Fruit fly (Drosophila melanogaster) whole organism, embryonic: ENCODE results near the gene anchor.

Experiments
- Asciz ChIP-seq: fragments of 200-800 bp; sonication (Bioruptor generic); optimal IDR thresholded peaks from 2 replicates; lab custom pipeline; 2017; ENCODE audit warnings: missing biosample characterization, mild to moderate bottlenecking, missing genetic modification characterization, missing genetic modification reagents
- CG12299 ChIP-seq: fragments of 200-800 bp; sonication (Bioruptor generic); optimal IDR thresholded peaks from 2 replicates; lab custom pipeline; 2018; ENCODE audit warnings: missing biosample characterization, mild to moderate bottlenecking, missing genetic modification characterization
- CG12769 ChIP-seq: fragments of 200-800 bp; sonication (Bioruptor generic); optimal IDR thresholded peaks from 2 replicates; lab custom pipeline; 2019; ENCODE audit warnings: missing biosample characterization, mild to moderate bottlenecking, missing genetic modification characterization, moderate library complexity
- CG13296 ChIP-seq: fragments of 200-800 bp; sonication (Bioruptor generic); optimal IDR thresholded peaks from 3 replicates; lab custom pipeline; 2018; ENCODE audit warnings: missing biosample characterization, mild to moderate bottlenecking, missing genetic modification characterization
- CG14014 ChIP-seq: fragments of 200-800 bp; sonication (Bioruptor generic); IDR thresholded peaks from 2 replicates; pipeline ENCODE4 v1.3.6; 2022; ENCODE audit warnings: missing biosample characterization, missing genetic modification characterization
- CG18764 ChIP-seq: fragments of 200-800 bp; sonication (Bioruptor generic); optimal IDR thresholded peaks from 3 replicates; lab custom pipeline; 2016; ENCODE audit warnings: missing biosample characterization, missing genetic modification characterization
- CG2116 ChIP-seq: fragments of 200-800 bp; sonication (Bioruptor generic); optimal IDR thresholded peaks from 3 replicates; lab custom pipeline; 2018; ENCODE audit warnings: missing biosample characterization, mild to moderate bottlenecking, missing genetic modification characterization
- CG34224 ChIP-seq: fragments of 200-800 bp; sonication (Bioruptor generic); IDR thresholded peaks from 3 replicates; pipeline ENCODE4 v1.3.6; 2022; ENCODE audit warnings: missing biosample characterization, missing genetic modification characterization; ENCODE audit not compliant: partially characterized antibody
- CG34376 ChIP-seq: fragments of 200-800 bp; sonication (Bioruptor generic); optimal IDR thresholded peaks from 2 replicates; lab custom pipeline; 2018; ENCODE audit warnings: missing biosample characterization, mild to moderate bottlenecking, missing genetic modification characterization
- CG4404 ChIP-seq: fragments of 200-800 bp; sonication (Bioruptor generic); IDR thresholded peaks from 2 replicates; pipeline ENCODE4 v1.3.6; 2022; ENCODE audit warnings: missing biosample characterization, missing genetic modification characterization
- CG4707 ChIP-seq: fragments of 200-800 bp; sonication (Bioruptor generic); optimal IDR thresholded peaks from 2 replicates; lab custom pipeline; 2018; ENCODE audit warnings: missing biosample characterization, mild to moderate bottlenecking, missing genetic modification characterization, moderate library complexity
- CG8281 ChIP-seq: fragments of 200-800 bp; sonication (Bioruptor generic); optimal IDR thresholded peaks from 2 replicates; lab custom pipeline; 2018; ENCODE audit warnings: missing biosample characterization, mild to moderate bottlenecking, missing genetic modification characterization, moderate library complexity
- CG9437 ChIP-seq: fragments of 200-800 bp; sonication (Bioruptor generic); optimal IDR thresholded peaks from 2 replicates; lab custom pipeline; 2018; ENCODE audit warnings: missing biosample characterization, mild to moderate bottlenecking, missing genetic modification characterization
- CoRest ChIP-seq: fragments of 200-800 bp; sonication (Bioruptor generic); optimal IDR thresholded peaks from 3 replicates; lab custom pipeline; 2018; ENCODE audit warnings: missing biosample characterization, mild to moderate bottlenecking, missing genetic modification characterization, moderate library complexity
- D19A ChIP-seq: fragments of 200-800 bp; optimal IDR thresholded peaks from 3 replicates; lab custom pipeline; 2019; ENCODE audit warnings: missing biosample characterization, mild to moderate bottlenecking, missing genetic modification characterization, moderate library complexity
- Dek ChIP-seq: fragments of 200-800 bp; sonication (Bioruptor generic); optimal IDR thresholded peaks from 3 replicates; lab custom pipeline; 2019; ENCODE audit warnings: missing biosample characterization, mild to moderate bottlenecking, missing genetic modification characterization, moderate library complexity
- Dp ChIP-seq: fragments of 200-800 bp; sonication (Bioruptor generic); optimal IDR thresholded peaks from 2 replicates; lab custom pipeline; 2018; ENCODE audit warnings: missing biosample characterization, mild to moderate bottlenecking, missing genetic modification characterization, moderate library complexity
- Eip74EF ChIP-seq, 2 experiments: fragments of 200-800 bp in 1 of 2; fragments of >200 bp in 1 of 2; sonication (Bioruptor generic) in 1 of 2; optimal IDR thresholded peaks; 2 replicates each; lab custom pipeline; 2017 to 2019; ENCODE audit warnings: missing biosample characterization in 2 of 2, missing genetic modification characterization in 2 of 2, mild to moderate bottlenecking in 1 of 2, moderate library complexity in 1 of 2
- Ets65A ChIP-seq: fragments of 200-800 bp; sonication (Bioruptor generic); peaks from one replicate; lab custom pipeline; 2016; ENCODE audit warnings: missing biosample characterization, missing genetic modification characterization
- Fer3 ChIP-seq: fragments of 200-800 bp; sonication (Bioruptor generic); optimal IDR thresholded peaks from 2 replicates; lab custom pipeline; 2018; ENCODE audit warnings: missing biosample characterization, mild to moderate bottlenecking, missing genetic modification characterization, moderate library complexity
- H15 ChIP-seq: fragments of 200-800 bp; sonication (Bioruptor generic); IDR thresholded peaks from 3 replicates; pipeline ENCODE4 v1.3.6; 2022; ENCODE audit warnings: missing biosample characterization, missing genetic modification characterization
- H2.0 ChIP-seq: fragments of 200-800 bp; sonication (Bioruptor generic); IDR thresholded peaks from 2 replicates; pipeline ENCODE4 v1.3.6; 2022; ENCODE audit warnings: missing biosample characterization, missing genetic modification characterization
- Hey ChIP-seq: fragments of 200-800 bp; sonication (Bioruptor generic); optimal IDR thresholded peaks from 3 replicates; lab custom pipeline; 2018; ENCODE audit warnings: missing biosample characterization, mild to moderate bottlenecking, missing genetic modification characterization
- Hr78 ChIP-seq, 2 experiments: fragments of 200-800 bp in 1 of 2; fragments of >200 bp in 1 of 2; sonication (Bioruptor generic) in 1 of 2; optimal IDR thresholded peaks; 2 replicates each; lab custom pipeline; 2017 to 2019; ENCODE audit warnings: missing biosample characterization in 2 of 2, missing genetic modification characterization in 2 of 2, mild to moderate bottlenecking in 1 of 2, moderate library complexity in 1 of 2
- Meics ChIP-seq: fragments of 200-800 bp; sonication (Bioruptor generic); optimal IDR thresholded peaks from 2 replicates; lab custom pipeline; 2017; ENCODE audit warnings: missing biosample characterization, mild to moderate bottlenecking, missing genetic modification characterization
- Mes4 ChIP-seq: fragments of 200-800 bp; sonication (Bioruptor generic); optimal IDR thresholded peaks from 2 replicates; lab custom pipeline; 2016; ENCODE audit warnings: missing biosample characterization, missing genetic modification characterization
- Optix ChIP-seq: fragments of 200-800 bp; sonication (Bioruptor generic); IDR thresholded peaks from 3 replicates; pipeline ENCODE4 v1.3.6; 2022; ENCODE audit warnings: missing biosample characterization, missing genetic modification characterization
- Xrp1 ChIP-seq: fragments of 200-800 bp; sonication (Bioruptor generic); IDR thresholded peaks from 2 replicates; pipeline ENCODE4 v1.3.6; 2022; ENCODE audit warnings: missing biosample characterization, missing genetic modification characterization
- ab ChIP-seq: fragments of 200-800 bp; sonication (Bioruptor generic); optimal IDR thresholded peaks from 2 replicates; lab custom pipeline; 2016; ENCODE audit warnings: missing biosample characterization, missing genetic modification characterization
- bsh ChIP-seq, 2 experiments: fragments of 200-800 bp; sonication (Bioruptor generic); optimal IDR thresholded peaks; 2 replicates each; lab custom pipeline; 2017 to 2018; ENCODE audit warnings: mild to moderate bottlenecking in 2 of 2, missing biosample characterization in 2 of 2, missing genetic modification characterization in 2 of 2, moderate library complexity in 1 of 2
- cwo ChIP-seq: fragments of 200-800 bp; sonication (Bioruptor generic); optimal IDR thresholded peaks from 3 replicates; lab custom pipeline; 2017; ENCODE audit warnings: missing biosample characterization, missing genetic modification characterization, mild to moderate bottlenecking, moderate library complexity, missing genetic modification reagents
- eve ChIP-seq, 2 experiments: fragments of >200 bp; optimal IDR thresholded peaks; 2 replicates each; lab custom pipeline; 2017; ENCODE audit warnings: missing biosample characterization in 2 of 2, missing genetic modification characterization in 2 of 2
- gcm ChIP-seq: fragments of 200-800 bp; sonication (Bioruptor generic); optimal IDR thresholded peaks from 2 replicates; lab custom pipeline; 2019; ENCODE audit warnings: missing biosample characterization, mild to moderate bottlenecking, missing genetic modification characterization, moderate library complexity
- gem ChIP-seq: fragments of 200-800 bp; sonication (Bioruptor generic); optimal IDR thresholded peaks from 2 replicates; lab custom pipeline; 2019; ENCODE audit warnings: missing biosample characterization, mild to moderate bottlenecking, missing genetic modification characterization, moderate library complexity
- grau ChIP-seq: fragments of 200-800 bp; optimal IDR thresholded peaks from 3 replicates; lab custom pipeline; 2019; ENCODE audit warnings: missing biosample characterization, mild to moderate bottlenecking, missing genetic modification characterization, moderate library complexity
- insv ChIP-seq, 2 experiments: fragments of 200-800 bp; sonication (Bioruptor generic); optimal IDR thresholded peaks; 3 replicates each; lab custom pipeline; 2016 to 2018; ENCODE audit warnings: missing biosample characterization in 2 of 2, missing genetic modification characterization in 2 of 2
- jumu ChIP-seq: fragments of 200-800 bp; sonication (Bioruptor generic); optimal IDR thresholded peaks from 3 replicates; lab custom pipeline; 2016; ENCODE audit warnings: missing biosample characterization, missing genetic modification characterization
- lab ChIP-seq: fragments of 200-800 bp; sonication (Bioruptor generic); optimal IDR thresholded peaks from 3 replicates; lab custom pipeline; 2017; ENCODE audit warnings: missing biosample characterization, missing genetic modification characterization, mild to moderate bottlenecking, moderate library complexity, missing genetic modification reagents
- lola ChIP-seq, 3 experiments: fragments of >200 bp in 2 of 3; fragments of 200-800 bp in 1 of 3; sonication (Bioruptor generic) in 1 of 3; optimal IDR thresholded peaks; 2 replicates each; lab custom pipeline; 2017 to 2019; ENCODE audit warnings: missing biosample characterization in 3 of 3, missing genetic modification characterization in 3 of 3, mild to moderate bottlenecking in 1 of 3, moderate library complexity in 1 of 3
- odd ChIP-seq: fragments of 200-800 bp; sonication (Bioruptor generic); optimal IDR thresholded peaks from 2 replicates; lab custom pipeline; 2017; ENCODE audit warnings: missing biosample characterization, mild to moderate bottlenecking, missing genetic modification characterization
- salm ChIP-seq: fragments of 200-800 bp; sonication (Bioruptor generic); optimal IDR thresholded peaks from 2 replicates; lab custom pipeline; 2018; ENCODE audit warnings: missing biosample characterization, mild to moderate bottlenecking, missing genetic modification characterization
- sens ChIP-seq: fragments of 200-800 bp; sonication (Bioruptor generic); peaks from one replicate; lab custom pipeline; 2016; ENCODE audit warnings: missing biosample characterization, missing genetic modification characterization
- sens-2 ChIP-seq: fragments of 200-800 bp; sonication (Bioruptor generic); IDR thresholded peaks from 2 replicates; pipeline ENCODE4 v1.3.6; 2022; ENCODE audit warnings: missing biosample characterization, missing genetic modification characterization
- shn ChIP-seq: fragments of 200-800 bp; sonication (Bioruptor generic); optimal IDR thresholded peaks from 3 replicates; lab custom pipeline; 2016; ENCODE audit warnings: missing biosample characterization, missing genetic modification characterization
- tap ChIP-seq: fragments of 200-800 bp; optimal IDR thresholded peaks from 3 replicates; lab custom pipeline; 2019; ENCODE audit warnings: missing biosample characterization, mild to moderate bottlenecking, missing genetic modification characterization, moderate library complexity
- tgo ChIP-seq: fragments of 200-800 bp; sonication (Bioruptor generic); IDR thresholded peaks from 3 replicates; pipeline ENCODE4 v1.3.6; 2022; ENCODE audit warnings: missing biosample characterization, missing genetic modification characterization
- zen2 ChIP-seq: fragments of 200-800 bp; sonication (Bioruptor generic); IDR thresholded peaks from 3 replicates; pipeline ENCODE4 v1.3.6; 2022; ENCODE audit warnings: missing biosample characterization, missing genetic modification characterization; ENCODE audit not compliant: partially characterized antibody
- zf30C ChIP-seq: fragments of 200-800 bp; sonication (Bioruptor generic); optimal IDR thresholded peaks from 3 replicates; lab custom pipeline; 2018; ENCODE audit warnings: missing biosample characterization, mild to moderate bottlenecking, missing genetic modification characterization

Gene anchor

dm6 chr3L:17624208-17624826 lies 2.7 kb downstream of the anchor start:
- TF ChIP-seq CG9437 (GFP tag; lab: Kevin White, UChicago) = no peak
- TF ChIP-seq gem (tag; lab: Kevin White, UChicago) = peak; percentile 10
- no peak for TF ChIP-seq H15 (GFP tag; lab: Robert Waterston, UW)
- TF ChIP-seq bsh (GFP tag; optimal IDR thresholded peaks at IDR 0.05; lab: Kevin White, UChicago) = no peak
- TF ChIP-seq CG14014 (GFP tag; lab: Robert Waterston, UW) = no peak
- TF ChIP-seq shn = no peak
- no peak for TF ChIP-seq CG4404
- TF ChIP-seq Eip74EF (GFP tag; optimal IDR thresholded peaks at IDR 0.05; lab: Kevin White, UChicago) = peak in 1 of 2 experiments; percentile 42
- no peak for TF ChIP-seq zen2 (GFP tag; lab: Robert Waterston, UW)
- no peak for TF ChIP-seq grau (tag; lab: Kevin White, UChicago)
- TF ChIP-seq jumu (GFP tag; lab: Kevin White, UChicago) = no peak
- TF ChIP-seq CG13296 (GFP tag; lab: Kevin White, UChicago) = no peak
- no peak for TF ChIP-seq gcm (GFP tag; lab: Kevin White, UChicago)
- TF ChIP-seq ab (GFP tag; lab: Kevin White, UChicago) = no peak
- no peak for TF ChIP-seq tgo (GFP tag; lab: Robert Waterston, UW)
- no peak for TF ChIP-seq CG12299 (tag; lab: Kevin White, UChicago)
- no peak for TF ChIP-seq zf30C (GFP tag; lab: Kevin White, UChicago)
- TF ChIP-seq sens (GFP tag; lab: Kevin White, UChicago) = peak; percentile 76
- no peak for TF ChIP-seq CG2116
- TF ChIP-seq CG34376 (GFP tag; lab: Kevin White, UChicago) = no peak
- TF ChIP-seq cwo (GFP tag; lab: Kevin White, UChicago) = no peak
- no peak for TF ChIP-seq CG34224 (GFP tag; lab: Robert Waterston, UW)
- TF ChIP-seq H2.0 (GFP tag; lab: Robert Waterston, UW) = no peak
- peak; percentile 16 for TF ChIP-seq Ets65A (GFP tag; lab: Kevin White, UChicago)
- no peak for TF ChIP-seq sens-2 (GFP tag; lab: Robert Waterston, UW)
- peak in 1 of 3 experiments; percentile 26 for TF ChIP-seq lola (GFP tag; optimal IDR thresholded peaks at IDR 0.05; lab: Kevin White, UChicago)
- peak; percentile 33 for TF ChIP-seq Asciz (GFP tag; lab: Kevin White, UChicago)
- no peak for TF ChIP-seq Optix (GFP tag; lab: Robert Waterston, UW)
- TF ChIP-seq Hr78 (GFP tag; optimal IDR thresholded peaks at IDR 0.05; lab: Kevin White, UChicago) = peak in 1 of 2 experiments; percentile 28
- TF ChIP-seq D19A (tag; lab: Kevin White, UChicago) = peak; percentile 82
- TF ChIP-seq eve (GFP tag; optimal IDR thresholded peaks at IDR 0.05; lab: Kevin White, UChicago) = peak in 1 of 2 experiments; percentile 23
- TF ChIP-seq, all 482 proteins: peak for 9

dm6 chr3L:17625014-17625413 lies 3.4 kb downstream of the anchor start:
- TF ChIP-seq CG18764 (GFP tag; lab: Kevin White, UChicago) = no peak
- TF ChIP-seq CG4707 (GFP tag; lab: Kevin White, UChicago) = peak; percentile 0
- TF ChIP-seq tap (tag; lab: Kevin White, UChicago) = no peak
- no peak for TF ChIP-seq Mes4 (GFP tag; lab: Kevin White, UChicago)
- peak; percentile 8 for TF ChIP-seq salm (tag; lab: Kevin White, UChicago)
- peak; percentile 47 for TF ChIP-seq odd (GFP tag; lab: Kevin White, UChicago)
- peak in 1 of 2 experiments; percentile 12 for TF ChIP-seq insv (GFP tag; optimal IDR thresholded peaks at IDR 0.05; lab: Kevin White, UChicago)
- peak; percentile 28 for TF ChIP-seq Hey
- TF ChIP-seq Dp = no peak
- TF ChIP-seq Xrp1 = 0 out of 2 replicates have a peak, but pooled peaks have one; percentile 17
- TF ChIP-seq grau (tag; lab: Kevin White, UChicago) = peak; percentile 19
- peak; percentile 46 for TF ChIP-seq Fer3 (tag; lab: Kevin White, UChicago)
- TF ChIP-seq CoRest (tag; lab: Kevin White, UChicago) = no peak
- peak; percentile 0 for TF ChIP-seq Dek (tag; lab: Kevin White, UChicago)
- TF ChIP-seq lab (GFP tag; lab: Kevin White, UChicago) = peak; percentile 43
- peak; percentile 6 for TF ChIP-seq CG8281 (tag; lab: Kevin White, UChicago)
- peak; percentile 6 for TF ChIP-seq CG12769
- peak; percentile 10 for TF ChIP-seq sens (GFP tag; lab: Kevin White, UChicago)
- peak; percentile 6 for TF ChIP-seq Meics (GFP tag; lab: Kevin White, UChicago)
